Worm (Caenorhabditis elegans): Measurements from ENCODE around the gene set-11.

ce11 chrII:2684208-2684607 is 8.2 kb downstream of the set-11 start, which contains the start of gene ceh-87:
- no peak for TF ChIP-seq C04F5.9 (tag; optimal IDR thresholded peaks at IDR 0.05)
- TF ChIP-seq elt-3 (tag; optimal IDR thresholded peaks at IDR 0.05): no peak
- no peak for TF ChIP-seq lin-35 (GFP tag; optimal IDR thresholded peaks at IDR 0.05)
- TF ChIP-seq nhr-12 (tag; optimal IDR thresholded peaks at IDR 0.05): no peak
